Worm (Caenorhabditis elegans): ENCODE data around the gene nuo-3.

The nuo-3 gene

ce11 chrIV:14824878-14825352 is 27.6 kb upstream of the nuo-3 start, which contains the start of gene sec-61.A (continued):
- no peak for TF ChIP-seq aha-1 (tag; optimal IDR thresholded peaks at IDR 0.05)
- peak; percentile 78 for TF ChIP-seq dsc-1 (tag; optimal IDR thresholded peaks at IDR 0.05)
- peak; percentile 85 for TF ChIP-seq nhr-90 (tag; optimal IDR thresholded peaks at IDR 0.05; ENCODE audit: poor library complexity)
- no peak for TF ChIP-seq nhr-11 (tag; optimal IDR thresholded peaks at IDR 0.05)
- peak; percentile 84 to 85 for TF ChIP-seq lin-35 (GFP tag; optimal IDR thresholded peaks at IDR 0.05)
- TF ChIP-seq fkh-10 (GFP tag; optimal IDR thresholded peaks at IDR 0.05): peak; percentile 46
- peak; percentile 93 for TF ChIP-seq xbp-1 (tag; optimal IDR thresholded peaks at IDR 0.05)

- TF ChIP-seq lin-15B (tag; optimal IDR thresholded peaks at IDR 0.05) (no peak), pax-3 (tag; optimal IDR thresholded peaks at IDR 0.05) (no peak), ceh-90 (tag; optimal IDR thresholded peaks at IDR 0.05) (no peak), skn-1 (tag; optimal IDR thresholded peaks at IDR 0.05) (no peak), blmp-1 (tag; optimal IDR thresholded peaks at IDR 0.05) (no peak), sox-4 (tag; optimal IDR thresholded peaks at IDR 0.05) (no peak)
Observed at ce11 chrIV:14824201-14824600, 26.9 kb upstream of the nuo-3 start.

DNA sequence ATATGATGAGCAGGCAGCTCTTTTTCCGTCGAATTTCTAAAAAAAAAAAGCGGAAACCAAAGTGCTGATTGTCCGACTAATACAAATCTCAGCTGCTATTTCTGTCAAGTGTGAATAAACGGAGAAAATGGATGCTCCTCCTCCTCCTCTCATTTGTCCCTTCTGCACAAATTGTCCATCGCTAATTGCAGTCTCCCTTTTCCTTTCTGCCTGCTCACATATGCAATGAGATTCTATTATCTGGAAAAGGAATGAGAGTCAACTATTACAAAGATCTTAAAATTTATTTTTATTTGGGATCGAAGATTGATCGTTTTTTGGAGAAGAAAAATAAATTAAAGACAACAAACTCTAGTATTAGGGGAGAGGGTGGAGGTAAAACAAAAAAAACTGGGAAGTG is 24.9 kb upstream of the nuo-3 start:
- no peak for TF ChIP-seq hpl-2 (GFP tag; optimal IDR thresholded peaks at IDR 0.05)
- TF ChIP-seq efl-3 (GFP tag; optimal IDR thresholded peaks at IDR 0.05): no peak
- TF ChIP-seq C04F5.9 (tag; optimal IDR thresholded peaks at IDR 0.05): no peak
- no peak for TF ChIP-seq nhr-28 (tag; optimal IDR thresholded peaks at IDR 0.05)
- no peak for TF ChIP-seq unc-62 (GFP tag; optimal IDR thresholded peaks at IDR 0.05)
- no peak for TF ChIP-seq pax-3 (tag; optimal IDR thresholded peaks at IDR 0.05)
- TF ChIP-seq fkh-8 (tag; optimal IDR thresholded peaks at IDR 0.05): no peak
- TF ChIP-seq efl-1 (optimal IDR thresholded peaks at IDR 0.05): peak in 1 of 2 experiments; percentile 3
- no peak for TF ChIP-seq efl-1 (GFP tag; optimal IDR thresholded peaks at IDR 0.05 in 1 of 2)
- no peak for TF ChIP-seq nhr-19 (GFP tag; conservative IDR thresholded peaks at IDR 0.05)
- TF ChIP-seq C34B4.2 (tag; optimal IDR thresholded peaks at IDR 0.05): no peak
- TF ChIP-seq sox-4 (tag; optimal IDR thresholded peaks at IDR 0.05): no peak
- no peak for TF ChIP-seq nhr-77 (tag; optimal IDR thresholded peaks at IDR 0.05)
- no peak for TF ChIP-seq ceh-88 (GFP tag; IDR thresholded peaks at IDR 0.05)
- TF ChIP-seq egl-27 (tag; optimal IDR thresholded peaks at IDR 0.05): no peak
- no peak for TF ChIP-seq lin-14 (GFP tag; optimal IDR thresholded peaks at IDR 0.05)
- no peak for TF ChIP-seq lir-3 (tag; optimal IDR thresholded peaks at IDR 0.05; ENCODE audit: poor library complexity)
- no peak for TF ChIP-seq ceh-90 (tag; optimal IDR thresholded peaks at IDR 0.05)
- no peak for TF ChIP-seq blmp-1 (tag; optimal IDR thresholded peaks at IDR 0.05)
- TF ChIP-seq sup-37 (GFP tag; optimal IDR thresholded peaks at IDR 0.05): no peak
- TF ChIP-seq lsy-2 (tag; optimal IDR thresholded peaks at IDR 0.05): peak; percentile 18 to 25
- TF ChIP-seq nhr-85 (tag): peak; percentile 13
- TF ChIP-seq unc-130 (tag; optimal IDR thresholded peaks at IDR 0.05): no peak
- TF ChIP-seq aly-2 (tag; optimal IDR thresholded peaks at IDR 0.05): peak; percentile 95
- no peak for TF ChIP-seq nhr-11 (tag; optimal IDR thresholded peaks at IDR 0.05)
- no peak for TF ChIP-seq mef-2 (tag; optimal IDR thresholded peaks at IDR 0.05)
- TF ChIP-seq elt-2 (tag; optimal IDR thresholded peaks at IDR 0.05): no peak
- TF ChIP-seq nhr-84 (tag; optimal IDR thresholded peaks at IDR 0.05): no peak
- TF ChIP-seq lin-15B (tag; optimal IDR thresholded peaks at IDR 0.05): no peak
- TF ChIP-seq unc-86 (tag; optimal IDR thresholded peaks at IDR 0.05): no peak
- peak; percentile 45 for TF ChIP-seq nhr-90 (tag; optimal IDR thresholded peaks at IDR 0.05; ENCODE audit: poor library complexity)
- TF ChIP-seq ceh-82 (tag; optimal IDR thresholded peaks at IDR 0.05): no peak
- no peak for TF ChIP-seq mep-1 (tag; optimal IDR thresholded peaks at IDR 0.05)
- no peak for TF ChIP-seq egl-13 (tag; optimal IDR thresholded peaks at IDR 0.05)
- no peak for TF ChIP-seq skn-1 (tag; optimal IDR thresholded peaks at IDR 0.05)
- no peak for TF ChIP-seq fos-1 (tag; optimal IDR thresholded peaks at IDR 0.05)
- no peak for TF ChIP-seq mab-9 (GFP tag; IDR thresholded peaks at IDR 0.05)
- TF ChIP-seq fkh-4 (tag; optimal IDR thresholded peaks at IDR 0.05; ENCODE audit: borderline replicate concordance): no peak
- TF ChIP-seq dsc-1 (tag; optimal IDR thresholded peaks at IDR 0.05): no peak
- no peak for TF ChIP-seq zip-4 (GFP tag; optimal IDR thresholded peaks at IDR 0.05)
- TF ChIP-seq vab-15 (tag; optimal IDR thresholded peaks at IDR 0.05): no peak
- TF ChIP-seq zag-1 (tag; optimal IDR thresholded peaks at IDR 0.05): no peak
- no peak for TF ChIP-seq xbp-1 (tag; optimal IDR thresholded peaks at IDR 0.05)
- no peak for TF ChIP-seq mdl-1 (tag; optimal IDR thresholded peaks at IDR 0.05)
- TF ChIP-seq pqm-1 (tag; optimal IDR thresholded peaks at IDR 0.05): no peak
- TF ChIP-seq hlh-4 (tag; optimal IDR thresholded peaks at IDR 0.05): no peak

All from whole organism, L1 larva.